Fruit fly (Drosophila melanogaster): ENCODE results near the gene CG15446.

CG15446 gene

dm6 chrX:21073641-21074328 is 28.2 kb downstream of the CG15446 start:
- TF ChIP-seq bab1 (GFP tag; optimal IDR thresholded peaks at IDR 0.05) (no peak), CG7101 (tag; optimal IDR thresholded peaks at IDR 0.05) (no peak), tj (GFP tag; optimal IDR thresholded peaks at IDR 0.05) (peak; percentile 98), Hr96 (GFP tag; optimal IDR thresholded peaks at IDR 0.05) (no peak), CG14711 (tag; optimal IDR thresholded peaks at IDR 0.05) (no peak), CG11617 (GFP tag; optimal IDR thresholded peaks at IDR 0.05) (no peak), Clk (GFP tag; optimal IDR thresholded peaks at IDR 0.05) (no peak)

- TF ChIP-seq CG7045 (GFP tag; optimal IDR thresholded peaks at IDR 0.05) (peak; percentile 6), CG14711 (tag; optimal IDR thresholded peaks at IDR 0.05) (peak; percentile 17), cnc (optimal IDR thresholded peaks at IDR 0.05) (no peak)
Measured at dm6 chrX:21072953-21073352, 29.1 kb downstream of the CG15446 start.

dm6 chrX:21071693-21072357 is 30.2 kb downstream of the CG15446 start:
- no peak for TF ChIP-seq Hr96 (GFP tag; optimal IDR thresholded peaks at IDR 0.05)
- no peak for TF ChIP-seq CG5204 (GFP tag; optimal IDR thresholded peaks at IDR 0.05)
- TF ChIP-seq CG12768 (GFP tag; optimal IDR thresholded peaks at IDR 0.05): no peak
- no peak for TF ChIP-seq CG11617 (GFP tag; optimal IDR thresholded peaks at IDR 0.05)
- peak; percentile 38 for TF ChIP-seq pad (GFP tag; optimal IDR thresholded peaks at IDR 0.05)
- peak; percentile 9 for TF ChIP-seq Mnt (GFP tag; optimal IDR thresholded peaks at IDR 0.05)
- TF ChIP-seq tj (GFP tag; optimal IDR thresholded peaks at IDR 0.05): peak; percentile 18
- no peak for TF ChIP-seq kay (GFP tag; ENCODE audit: borderline replicate concordance)
- peak; percentile 83 for TF ChIP-seq ovo (GFP tag; optimal IDR thresholded peaks at IDR 0.05)
- TF ChIP-seq cic (GFP tag; optimal IDR thresholded peaks at IDR 0.05): peak; percentile 20
- no peak for TF ChIP-seq cnc (optimal IDR thresholded peaks at IDR 0.05)
- no peak for TF ChIP-seq CG1620 (GFP tag; optimal IDR thresholded peaks at IDR 0.05)

- no peak for TF ChIP-seq CG12768 (GFP tag; optimal IDR thresholded peaks at IDR 0.05)
- no peak for TF ChIP-seq ovo (GFP tag; optimal IDR thresholded peaks at IDR 0.05)
- peak; percentile 5 for TF ChIP-seq pad (GFP tag; optimal IDR thresholded peaks at IDR 0.05)
Measured at dm6 chrX:21067908-21068307, 34.1 kb downstream of the CG15446 start.

dm6 chrX:21067474-21067873 is 34.5 kb downstream of the CG15446 start, which contains the start of gene CG32512:
Gene CG32512, minus strand, starts transcription at chrX:21067540.
- TF ChIP-seq pad (GFP tag; optimal IDR thresholded peaks at IDR 0.05) (no peak), cic (GFP tag; optimal IDR thresholded peaks at IDR 0.05) (no peak), kay (GFP tag; ENCODE audit: borderline replicate concordance) (peak; percentile 17), Hr96 (GFP tag; optimal IDR thresholded peaks at IDR 0.05) (peak; percentile 18)

dm6 chrX:21065775-21066174 is 36.2 kb downstream of the CG15446 start:
- no peak for TF ChIP-seq toe (GFP tag; optimal IDR thresholded peaks at IDR 0.05)
- TF ChIP-seq bab1 (GFP tag; optimal IDR thresholded peaks at IDR 0.05): no peak
- TF ChIP-seq CG7101 (tag; optimal IDR thresholded peaks at IDR 0.05): no peak
- no peak for TF ChIP-seq CG14711 (tag; optimal IDR thresholded peaks at IDR 0.05)
- no peak for TF ChIP-seq CG33017 (tag; optimal IDR thresholded peaks at IDR 0.05)
- TF ChIP-seq Hr96 (GFP tag; optimal IDR thresholded peaks at IDR 0.05): no peak
- no peak for TF ChIP-seq kay (GFP tag; ENCODE audit: borderline replicate concordance)
- TF ChIP-seq CG5204 (GFP tag; optimal IDR thresholded peaks at IDR 0.05): no peak
- no peak for TF ChIP-seq Clk (GFP tag; optimal IDR thresholded peaks at IDR 0.05)
- TF ChIP-seq Crg-1 (GFP tag; optimal IDR thresholded peaks at IDR 0.05): no peak
- TF ChIP-seq pad (GFP tag; optimal IDR thresholded peaks at IDR 0.05): no peak
- TF ChIP-seq CG7045 (GFP tag; optimal IDR thresholded peaks at IDR 0.05): no peak

dm6 chrX:21064927-21065326 is 37.1 kb downstream of the CG15446 start:
- TF ChIP-seq CG11617 (GFP tag; optimal IDR thresholded peaks at IDR 0.05): peak; percentile 92
- peak; percentile 79 for TF ChIP-seq tj (GFP tag; optimal IDR thresholded peaks at IDR 0.05)
- peak; percentile 20 for TF ChIP-seq ovo (GFP tag; optimal IDR thresholded peaks at IDR 0.05)
- TF ChIP-seq Hr96 (GFP tag; optimal IDR thresholded peaks at IDR 0.05): peak; percentile 91
- TF ChIP-seq cic (GFP tag; optimal IDR thresholded peaks at IDR 0.05): peak; percentile 11
- peak; percentile 88 for TF ChIP-seq bab1 (GFP tag; optimal IDR thresholded peaks at IDR 0.05)
- peak; percentile 89 for TF ChIP-seq CG12768 (GFP tag; optimal IDR thresholded peaks at IDR 0.05)
- peak; percentile 72 for TF ChIP-seq pad (GFP tag; optimal IDR thresholded peaks at IDR 0.05)
- TF ChIP-seq CG1620 (GFP tag; optimal IDR thresholded peaks at IDR 0.05): peak; percentile 62
- peak; percentile 83 for TF ChIP-seq Crg-1 (GFP tag; optimal IDR thresholded peaks at IDR 0.05)
- TF ChIP-seq kay (GFP tag; ENCODE audit: borderline replicate concordance): peak; percentile 59
- TF ChIP-seq CG33017 (tag; optimal IDR thresholded peaks at IDR 0.05): peak; percentile 85
- peak; percentile 93 for TF ChIP-seq CG7101 (tag; optimal IDR thresholded peaks at IDR 0.05)
- TF ChIP-seq toe (GFP tag; optimal IDR thresholded peaks at IDR 0.05): peak; percentile 50
- TF ChIP-seq CG5204 (GFP tag; optimal IDR thresholded peaks at IDR 0.05): peak; percentile 80
- peak; percentile 80 for TF ChIP-seq CG7045 (GFP tag; optimal IDR thresholded peaks at IDR 0.05)
- TF ChIP-seq Clk (GFP tag; optimal IDR thresholded peaks at IDR 0.05): peak; percentile 54
- peak; percentile 85 for TF ChIP-seq CG14711 (tag; optimal IDR thresholded peaks at IDR 0.05)
- peak; percentile 73 for TF ChIP-seq Mnt (GFP tag; optimal IDR thresholded peaks at IDR 0.05)
- TF ChIP-seq cnc (optimal IDR thresholded peaks at IDR 0.05): no peak
